Worm (Caenorhabditis elegans) whole organism, early embryonic: ENCODE results near the gene vha-2.

Experiments
- B0310.2 ChIP-seq: sonication (generic microtip); optimal IDR thresholded peaks from 2 replicates; lab custom pipeline; 2016; ENCODE audit warnings: mild to moderate bottlenecking, missing genetic modification characterization, missing compliant biosample characterization
- F13C5.2 ChIP-seq: sonication (generic microtip); optimal IDR thresholded peaks from 2 replicates; lab custom pipeline; 2017; ENCODE audit warnings: mild to moderate bottlenecking, missing genetic modification characterization, inconsistent platforms, missing compliant biosample characterization
- aly-1 ChIP-seq: sonication (generic microtip); optimal IDR thresholded peaks from 2 replicates; lab custom pipeline; 2016; ENCODE audit warnings: missing genetic modification characterization, missing compliant biosample characterization
- ama-1 ChIP-seq: fragments of 150-350 bp; optimal IDR thresholded peaks from 2 replicates; lab custom pipeline; 2014
- ceh-13 ChIP-seq: fragments of 200-800 bp; sonication (Bioruptor generic); optimal IDR thresholded peaks from 2 replicates; lab custom pipeline; 2018; ENCODE audit warnings: mild to moderate bottlenecking, missing genetic modification characterization, missing compliant biosample characterization
- ceh-36 ChIP-seq: sonication (generic microtip); optimal IDR thresholded peaks from 2 replicates; lab custom pipeline; 2016; ENCODE audit warnings: missing genetic modification characterization, inconsistent platforms, missing compliant biosample characterization
- ets-7 ChIP-seq: sonication (generic microtip); optimal IDR thresholded peaks from 2 replicates; lab custom pipeline; 2016; ENCODE audit warnings: missing genotype, missing genetic modification characterization, missing compliant biosample characterization
- flt-1 ChIP-seq: fragments of 200-800 bp; sonication (Bioruptor generic); IDR thresholded peaks from 2 replicates; pipeline ENCODE4 v1.3.6; 2022; ENCODE audit warnings: missing genetic modification characterization, missing compliant biosample characterization
- hmbx-1 ChIP-seq: sonication (generic microtip); optimal IDR thresholded peaks from 2 replicates; lab custom pipeline; 2016; ENCODE audit warnings: mild to moderate bottlenecking, missing genetic modification characterization, missing compliant biosample characterization
- hmg-4 ChIP-seq: fragments of 200-800 bp; sonication (Bioruptor generic); optimal IDR thresholded peaks from 2 replicates; lab custom pipeline; 2018; ENCODE audit warnings: mild to moderate bottlenecking, missing genetic modification characterization, missing compliant biosample characterization
- hnd-1 ChIP-seq: sonication (generic microtip); optimal IDR thresholded peaks from 2 replicates; lab custom pipeline; 2016; ENCODE audit warnings: missing genetic modification characterization, missing compliant biosample characterization
- pes-1 ChIP-seq: fragments of 200-800 bp; sonication (Bioruptor generic); IDR thresholded peaks from 2 replicates; pipeline ENCODE4 v1.3.6; 2022; ENCODE audit warnings: missing genetic modification reagents, missing genetic modification characterization, missing compliant biosample characterization
- scrt-1 ChIP-seq: fragments of 200-800 bp; sonication (Bioruptor generic); IDR thresholded peaks from 2 replicates; pipeline ENCODE4 v1.3.6; 2022; ENCODE audit warnings: missing genetic modification characterization, missing compliant biosample characterization
- sea-1 ChIP-seq: fragments of 200-800 bp; sonication (Bioruptor generic); conservative IDR thresholded peaks from 2 replicates; pipeline ENCODE4 v1.3.6; 2022; ENCODE audit warnings: missing genetic modification characterization, missing compliant biosample characterization
- tbx-11 ChIP-seq: fragments of 200-800 bp; sonication (Bioruptor generic); IDR thresholded peaks from 2 replicates; pipeline ENCODE4 v1.3.6; 2022; ENCODE audit warnings: missing genetic modification characterization, missing compliant biosample characterization
- tbx-37 ChIP-seq: fragments of 200-800 bp; sonication (Bioruptor generic); conservative IDR thresholded peaks from 2 replicates; pipeline ENCODE4 v1.3.6; 2022; ENCODE audit warnings: missing genetic modification reagents, missing genetic modification characterization, missing compliant biosample characterization
- tra-4 ChIP-seq: sonication (generic microtip); optimal IDR thresholded peaks from 2 replicates; lab custom pipeline; 2017; ENCODE audit warnings: missing genetic modification characterization, missing compliant biosample characterization

The vha-2 gene

ce11 chrIII:9757414-9757813 lies 24.6 kb upstream of the vha-2 start, which contains the start of gene vps-53:
TSS of gene vps-53 (minus strand) at chrIII:9757514.
- TF ChIP-seq tra-4 (tag; lab: Kevin White, UChicago) (no peak), hmbx-1 (no peak), tbx-11 (GFP tag; lab: Robert Waterston, UW) (no peak), flt-1 (GFP tag; lab: Robert Waterston, UW) (no peak), aly-1 (no peak), ama-1 (no peak), sea-1 (GFP tag; lab: Robert Waterston, UW) (no peak), ceh-13 (no peak), ceh-36 (tag; lab: Kevin White, UChicago) (no peak), hmg-4 (GFP tag; lab: Kevin White, UChicago) (no peak), ets-7 (tag; lab: Kevin White, UChicago) (no peak), scrt-1 (GFP tag; lab: Robert Waterston, UW) (no peak), F13C5.2 (tag; lab: Kevin White, UChicago) (no peak), pes-1 (GFP tag; lab: Robert Waterston, UW) (no peak), tbx-37 (GFP tag; lab: Robert Waterston, UW) (no peak), B0310.2 (tag; lab: Kevin White, UChicago) (no peak), hnd-1 (tag; lab: Kevin White, UChicago) (no peak)

- no peak for TF ChIP-seq tra-4 (tag; lab: Kevin White, UChicago)
- TF ChIP-seq B0310.2 (tag; lab: Kevin White, UChicago) = no peak
- TF ChIP-seq tbx-37 (GFP tag; lab: Robert Waterston, UW) = no peak
- no peak for TF ChIP-seq ceh-13
- TF ChIP-seq F13C5.2 (tag; lab: Kevin White, UChicago) = no peak
- no peak for TF ChIP-seq ets-7 (tag; lab: Kevin White, UChicago)
- TF ChIP-seq pes-1 (GFP tag; lab: Robert Waterston, UW) = no peak
- TF ChIP-seq sea-1 (GFP tag; lab: Robert Waterston, UW) = no peak
- no peak for TF ChIP-seq aly-1
- TF ChIP-seq hmg-4 (GFP tag; lab: Kevin White, UChicago) = no peak
- no peak for TF ChIP-seq scrt-1 (GFP tag; lab: Robert Waterston, UW)
- TF ChIP-seq tbx-11 (GFP tag; lab: Robert Waterston, UW) = no peak
- no peak for TF ChIP-seq ceh-36 (tag; lab: Kevin White, UChicago)
- no peak for TF ChIP-seq flt-1 (GFP tag; lab: Robert Waterston, UW)
- TF ChIP-seq hnd-1 (tag; lab: Kevin White, UChicago) = no peak
- no peak for TF ChIP-seq hmbx-1
- TF ChIP-seq ama-1 = no peak
Observed at ce11 chrIII:9758848-9759247, 23.1 kb upstream of the vha-2 start, which contains the start of gene rmd-1. TSS of gene rmd-1 (plus strand) at chrIII:9759094.

- TF ChIP-seq ets-7 (tag; lab: Kevin White, UChicago) = no peak
- TF ChIP-seq ceh-13 = no peak
- no peak for TF ChIP-seq B0310.2 (tag; lab: Kevin White, UChicago)
- no peak for TF ChIP-seq hmg-4 (GFP tag; lab: Kevin White, UChicago)
- no peak for TF ChIP-seq scrt-1 (GFP tag; lab: Robert Waterston, UW)
- TF ChIP-seq hmbx-1 = no peak
- TF ChIP-seq ceh-36 (tag; lab: Kevin White, UChicago) = no peak
- TF ChIP-seq F13C5.2 (tag; lab: Kevin White, UChicago) = no peak
- TF ChIP-seq flt-1 (GFP tag; lab: Robert Waterston, UW) = no peak
- TF ChIP-seq tbx-11 (GFP tag; lab: Robert Waterston, UW) = no peak
- TF ChIP-seq tra-4 (tag; lab: Kevin White, UChicago) = no peak
- no peak for TF ChIP-seq sea-1 (GFP tag; lab: Robert Waterston, UW)
- no peak for TF ChIP-seq aly-1
Observed at ce11 chrIII:9760184-9760583, 21.8 kb upstream of the vha-2 start.

ce11 chrIII:9762093-9762748 lies 19.7 kb upstream of the vha-2 start, which contains the start of gene gcc-2:
TSS of gene gcc-2 (minus strand) at chrIII:9762143.
- TF ChIP-seq B0310.2 (tag; lab: Kevin White, UChicago) (no peak), pes-1 (GFP tag; lab: Robert Waterston, UW) (no peak), hnd-1 (tag; lab: Kevin White, UChicago) (no peak), ceh-13 (no peak), scrt-1 (GFP tag; lab: Robert Waterston, UW) (no peak), hmg-4 (GFP tag; lab: Kevin White, UChicago) (no peak), ets-7 (tag; lab: Kevin White, UChicago) (no peak), ama-1 (no peak), hmbx-1 (no peak), tra-4 (tag; lab: Kevin White, UChicago) (no peak), sea-1 (GFP tag; lab: Robert Waterston, UW) (no peak)

- TF ChIP-seq tra-4 (tag; lab: Kevin White, UChicago) (no peak), scrt-1 (GFP tag; lab: Robert Waterston, UW) (no peak; the same call in 1 of the 2 replicates), flt-1 (GFP tag; lab: Robert Waterston, UW) (no peak), sea-1 (GFP tag; lab: Robert Waterston, UW) (0 out of 2 replicates have a peak, but pooled peaks have one; percentile 36), B0310.2 (tag; lab: Kevin White, UChicago) (no peak), ceh-36 (tag; lab: Kevin White, UChicago) (no peak)
Observed at ce11 chrIII:9764718-9765117, 17.2 kb upstream of the vha-2 start.

ce11 chrIII:9765465-9765900 lies 16.5 kb upstream of the vha-2 start:
- TF ChIP-seq hmg-4 (GFP tag; lab: Kevin White, UChicago) = peak; percentile 89
- TF ChIP-seq aly-1 = peak; percentile 40
- peak; percentile 98 for TF ChIP-seq ama-1
- TF ChIP-seq hmbx-1 = peak; percentile 81
- TF ChIP-seq scrt-1 (GFP tag; lab: Robert Waterston, UW) = peak; percentile 81
- TF ChIP-seq flt-1 (GFP tag; lab: Robert Waterston, UW) = peak; percentile 89
- TF ChIP-seq hnd-1 (tag; lab: Kevin White, UChicago) = peak; percentile 26
- TF ChIP-seq ets-7 (tag; lab: Kevin White, UChicago) = no peak
- peak; percentile 54 for TF ChIP-seq ceh-13
- peak; percentile 96 for TF ChIP-seq sea-1 (GFP tag; lab: Robert Waterston, UW)
- peak; percentile 80; the same call in 1 of the 2 replicates for TF ChIP-seq tbx-37 (GFP tag; lab: Robert Waterston, UW)
- peak; percentile 91 for TF ChIP-seq B0310.2 (tag; lab: Kevin White, UChicago)
- TF ChIP-seq ceh-36 (tag; lab: Kevin White, UChicago) = peak; percentile 87
- TF ChIP-seq F13C5.2 (tag; lab: Kevin White, UChicago) = peak; percentile 96
- peak; percentile 82 for TF ChIP-seq pes-1 (GFP tag; lab: Robert Waterston, UW)
- peak; percentile 83 for TF ChIP-seq tbx-11 (GFP tag; lab: Robert Waterston, UW)
- TF ChIP-seq tra-4 (tag; lab: Kevin White, UChicago) = peak; percentile 97
